Worm (Caenorhabditis elegans): Measurements from ENCODE around the gene srh-118.
"Not testable (repeated sequence)": the region's sequence is repeated elsewhere in the genome, so short reads cannot be mapped to it uniquely, and the experiment has no call there.

ce11 chrV:17464278-17464677 is 31.7 kb downstream of the srh-118 start, which contains the start of gene F20E11.7:
- TF ChIP-seq T26A8.4 (GFP tag; IDR thresholded peaks at IDR 0.05); pha-4 (GFP tag; IDR thresholded peaks at IDR 0.05); pha-4 (tag; optimal IDR thresholded peaks at IDR 0.05); nhr-11 (tag; optimal IDR thresholded peaks at IDR 0.05); nhr-6 (tag; optimal IDR thresholded peaks at IDR 0.05); Y105C5A.15 (GFP tag; IDR thresholded peaks at IDR 0.05); vab-7 (GFP tag; IDR thresholded peaks at IDR 0.05): not testable (repeated sequence)
